Fruit fly (Drosophila melanogaster) whole organism, wandering third instar larva: ENCODE measurements around the gene cno.

ENCODE experiments used
- Abd-B ChIP-seq: fragments of >200 bp; optimal IDR thresholded peaks from 2 replicates; lab custom pipeline; 2017; ENCODE audit warnings: missing biosample characterization, missing genetic modification characterization
- CG32264 ChIP-seq: fragments of 200-800 bp; sonication (Bioruptor generic); optimal IDR thresholded peaks from 2 replicates; lab custom pipeline; 2016; ENCODE audit warnings: missing biosample characterization, missing genetic modification characterization
- CG9705 ChIP-seq: fragments of 200-800 bp; sonication (Bioruptor generic); optimal IDR thresholded peaks from 2 replicates; lab custom pipeline; 2018; ENCODE audit warnings: missing biosample characterization, mild to moderate bottlenecking, missing genetic modification characterization
- CrebA ChIP-seq: fragments of 200-800 bp; sonication (Bioruptor generic); optimal IDR thresholded peaks from 2 replicates; lab custom pipeline; 2016; ENCODE audit warnings: missing biosample characterization, mild to moderate bottlenecking, missing genetic modification characterization, borderline replicate concordance
- Dfd ChIP-seq: fragments of >200 bp; optimal IDR thresholded peaks from 2 replicates; lab custom pipeline; 2017; ENCODE audit warnings: missing biosample characterization, missing genetic modification characterization
- Dif ChIP-seq: fragments of 200-275, 200-300 bp; sonication (Bioruptor generic); optimal IDR thresholded peaks from 2 replicates; lab custom pipeline; 2018; ENCODE audit warnings: missing biosample characterization, missing genetic modification characterization; ENCODE audit not compliant: partially characterized antibody
- GATAd ChIP-seq: sonication (Bioruptor generic); optimal IDR thresholded peaks from 2 replicates; lab custom pipeline; 2016; ENCODE audit warnings: missing biosample characterization, missing genetic modification characterization
- HLH106 ChIP-seq: fragments of 200-800 bp; optimal IDR thresholded peaks from 3 replicates; lab custom pipeline; 2019; ENCODE audit warnings: missing biosample characterization, mild to moderate bottlenecking, missing genetic modification characterization, moderate library complexity
- Hnf4 ChIP-seq: fragments of 200-800 bp; sonication (Bioruptor generic); optimal IDR thresholded peaks from 2 replicates; lab custom pipeline; 2016; ENCODE audit warnings: missing biosample characterization, mild to moderate bottlenecking, missing genetic modification characterization
- Hr78 ChIP-seq: fragments of >200 bp; optimal IDR thresholded peaks from 2 replicates; lab custom pipeline; 2017; ENCODE audit warnings: missing biosample characterization, missing genetic modification characterization
- Hr83 ChIP-seq: fragments of 200-300 bp; sonication (Bioruptor generic); optimal IDR thresholded peaks from 2 replicates; lab custom pipeline; 2016; ENCODE audit warnings: missing biosample characterization, mild to moderate bottlenecking, missing genetic modification characterization, moderate library complexity; ENCODE audit not compliant: poor library complexity, severe bottlenecking
- Jra ChIP-seq: sonication (Bioruptor generic); optimal IDR thresholded peaks from 2 replicates; lab custom pipeline; 2016; ENCODE audit warnings: missing biosample characterization, missing genetic modification characterization
- Mio ChIP-seq: sonication (Bioruptor generic); optimal IDR thresholded peaks from 2 replicates; lab custom pipeline; 2016; ENCODE audit warnings: missing biosample characterization, missing genetic modification characterization
- Myc ChIP-seq: fragments of >200 bp; optimal IDR thresholded peaks from 2 replicates; lab custom pipeline; 2017
- N ChIP-seq: fragments of >200 bp; optimal IDR thresholded peaks from 2 replicates; lab custom pipeline; 2018; ENCODE audit warnings: missing biosample characterization, missing external identifiers, missing genetic modification characterization
- OdsH ChIP-seq: fragments of 200-800 bp; sonication (Bioruptor generic); optimal IDR thresholded peaks from 2 replicates; lab custom pipeline; 2016; ENCODE audit warnings: missing biosample characterization, mild to moderate bottlenecking, missing genetic modification characterization
- Rel ChIP-seq, 2 experiments: fragments of 200-800 bp; sonication (Bioruptor generic) in 1 of 2; optimal IDR thresholded peaks; 2 replicates in 1 of 2; 3 replicates in 1 of 2; lab custom pipeline; 2016 to 2019; ENCODE audit warnings: mild to moderate bottlenecking in 2 of 2, missing biosample characterization in 2 of 2, missing genetic modification characterization in 2 of 2, moderate library complexity in 1 of 2
- Sp1 ChIP-seq: fragments of 200-800 bp; sonication (Bioruptor generic); optimal IDR thresholded peaks from 3 replicates; lab custom pipeline; 2019; ENCODE audit warnings: missing biosample characterization, mild to moderate bottlenecking, missing genetic modification characterization, moderate library complexity
- Vsx2 ChIP-seq: fragments of 200-300, 225-300 bp; sonication (Bioruptor generic); optimal IDR thresholded peaks from 2 replicates; lab custom pipeline; 2018; ENCODE audit warnings: missing biosample characterization, missing genetic modification characterization; ENCODE audit not compliant: partially characterized antibody
- br ChIP-seq: fragments of 200-800 bp; sonication (Bioruptor generic); optimal IDR thresholded peaks from 2 replicates; lab custom pipeline; 2016; ENCODE audit warnings: missing biosample characterization, missing genetic modification characterization
- brk ChIP-seq: fragments of 200-800 bp; sonication (Bioruptor generic); optimal IDR thresholded peaks from 2 replicates; lab custom pipeline; 2016; ENCODE audit warnings: missing biosample characterization, mild to moderate bottlenecking, missing genetic modification characterization
- dl ChIP-seq, 2 experiments: fragments of 175-275, 200-275 bp in 1 of 2; fragments of 200-275 bp in 1 of 2; sonication (Bioruptor generic); optimal IDR thresholded peaks; lab custom pipeline; 2018; ENCODE audit warnings: mild to moderate bottlenecking in 2 of 2, missing biosample characterization in 2 of 2, missing genetic modification characterization in 2 of 2, moderate library complexity in 2 of 2; ENCODE audit not compliant: partially characterized antibody in 2 of 2, insufficient read depth in 1 of 2
- dmrt93B ChIP-seq: fragments of 200-800 bp; sonication (Bioruptor generic); optimal IDR thresholded peaks from 2 replicates; lab custom pipeline; 2018; ENCODE audit warnings: missing biosample characterization, mild to moderate bottlenecking, missing genetic modification characterization
- dsf ChIP-seq: sonication (Bioruptor generic); optimal IDR thresholded peaks from 2 replicates; lab custom pipeline; 2016; ENCODE audit warnings: missing biosample characterization, missing genetic modification characterization, borderline replicate concordance
- ey ChIP-seq: fragments of 200-800 bp; sonication (Bioruptor generic); optimal IDR thresholded peaks from 2 replicates; lab custom pipeline; 2016; ENCODE audit warnings: missing biosample characterization, missing genetic modification characterization
- foxo ChIP-seq, 2 experiments: fragments of 200-800 bp; sonication (Bioruptor generic); optimal IDR thresholded peaks; 2 replicates in 1 of 2; 3 replicates in 1 of 2; lab custom pipeline; 2016 to 2017; ENCODE audit warnings: missing biosample characterization in 2 of 2, missing genetic modification characterization in 2 of 2
- fru ChIP-seq: fragments of 200-800 bp; sonication (Bioruptor generic); optimal IDR thresholded peaks from 3 replicates; lab custom pipeline; 2016; ENCODE audit warnings: missing biosample characterization, mild to moderate bottlenecking, missing genetic modification characterization
- h ChIP-seq: fragments of 200-800 bp; sonication (Bioruptor generic); optimal IDR thresholded peaks from 3 replicates; lab custom pipeline; 2016; ENCODE audit warnings: missing biosample characterization, mild to moderate bottlenecking, missing genetic modification characterization
- jim ChIP-seq: fragments of 175-275, 200-325 bp; sonication (Bioruptor generic); optimal IDR thresholded peaks from 2 replicates; lab custom pipeline; 2016; ENCODE audit warnings: missing biosample characterization, mild to moderate bottlenecking, missing genetic modification characterization
- lola ChIP-seq: fragments of >200 bp; optimal IDR thresholded peaks from 2 replicates; lab custom pipeline; 2017; ENCODE audit warnings: missing biosample characterization, missing genetic modification characterization
- pan ChIP-seq: fragments of >200 bp; optimal IDR thresholded peaks from 2 replicates; lab custom pipeline; 2017
- psq ChIP-seq: fragments of 200-800 bp; sonication (Bioruptor generic); optimal IDR thresholded peaks from 3 replicates; lab custom pipeline; 2017; ENCODE audit warnings: missing biosample characterization, mild to moderate bottlenecking, missing genetic modification characterization, moderate library complexity
- rgr ChIP-seq: fragments of 200-800 bp; sonication (Bioruptor generic); optimal IDR thresholded peaks from 3 replicates; lab custom pipeline; 2016; ENCODE audit warnings: missing biosample characterization, mild to moderate bottlenecking, missing genetic modification characterization
- sage ChIP-seq: fragments of 200-800 bp; sonication (Bioruptor generic); optimal IDR thresholded peaks from 2 replicates; lab custom pipeline; 2016; ENCODE audit warnings: missing biosample characterization, mild to moderate bottlenecking, missing genetic modification characterization
- sv ChIP-seq: fragments of 200-800 bp; sonication (Bioruptor generic); optimal IDR thresholded peaks from 3 replicates; lab custom pipeline; 2016; ENCODE audit warnings: missing biosample characterization, missing genetic modification characterization
- tai ChIP-seq: sonication (Bioruptor generic); optimal IDR thresholded peaks from 2 replicates; lab custom pipeline; 2016; ENCODE audit warnings: missing biosample characterization, missing genetic modification characterization
- usp ChIP-seq: fragments of >200 bp; optimal IDR thresholded peaks from 2 replicates; lab custom pipeline; 2017; ENCODE audit warnings: missing biosample characterization, missing genetic modification characterization
- woc ChIP-seq: sonication (Bioruptor generic); optimal IDR thresholded peaks from 2 replicates; lab custom pipeline; 2016; ENCODE audit warnings: missing biosample characterization, mild to moderate bottlenecking, missing genetic modification characterization

Gene cno

dm6 chr3R:5261262-5261661 is 44.0 kb upstream of the cno start:
- no peak for TF ChIP-seq CG32264
- no peak for TF ChIP-seq Dif (GFP tag; lab: Kevin White, UChicago)
- TF ChIP-seq foxo (GFP tag; optimal IDR thresholded peaks at IDR 0.05; lab: Kevin White, UChicago): no peak

- TF ChIP-seq HLH106 (tag; lab: Kevin White, UChicago) (no peak), CrebA (GFP tag; lab: Kevin White, UChicago) (no peak), Hr78 (GFP tag; lab: Kevin White, UChicago) (no peak), woc (GFP tag; lab: Kevin White, UChicago) (no peak), dmrt93B (no peak), Dfd (GFP tag; lab: Kevin White, UChicago) (no peak), sage (GFP tag; lab: Kevin White, UChicago) (no peak), lola (no peak), GATAd (no peak), CG9705 (GFP tag; lab: Kevin White, UChicago) (no peak), ey (no peak), Mio (GFP tag; lab: Kevin White, UChicago) (no peak), rgr (GFP tag; lab: Kevin White, UChicago) (no peak), fru (GFP tag; lab: Kevin White, UChicago) (no peak)
Measured at dm6 chr3R:5257147-5257487, 39.9 kb upstream of the cno start.

DNA sequence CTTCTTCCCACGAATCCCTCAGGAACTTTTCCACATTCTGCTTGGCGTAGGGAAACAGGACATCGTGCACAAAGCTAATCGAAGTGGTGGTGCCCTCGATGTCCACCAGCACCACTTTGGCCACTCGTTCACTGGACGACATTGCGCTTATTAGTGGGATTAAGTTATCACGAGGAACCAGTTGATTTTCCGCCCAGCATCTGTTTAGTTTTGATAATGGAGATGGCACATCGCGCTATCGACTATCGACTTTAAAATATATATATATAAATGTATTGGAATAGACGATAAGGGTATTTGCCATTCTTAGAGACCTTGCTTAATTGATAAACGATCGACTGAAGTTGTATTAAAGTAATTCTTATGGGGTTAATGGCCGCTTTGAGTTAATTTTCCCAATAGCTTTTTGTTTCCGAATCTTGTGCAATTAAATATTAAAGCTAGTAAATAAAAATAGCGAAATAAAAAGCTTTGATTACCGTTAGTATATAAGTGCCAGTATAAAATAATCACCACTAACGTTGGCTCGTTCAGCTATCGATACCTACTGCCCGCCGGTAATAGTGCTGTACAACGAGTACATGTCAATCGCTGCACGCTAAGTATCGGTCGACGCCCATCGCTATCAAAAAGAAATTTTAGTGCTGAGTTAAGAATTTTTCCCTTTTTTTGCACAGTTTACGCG is 39.3 kb upstream of the cno start, which contains the start of the genes Enoph and Hph:
Gene Enoph (minus strand): TSS at position 220 of the 685 bp plus-strand sequence.
Gene Hph (plus strand): TSS at position 576 of the 685 bp plus-strand sequence.
- no peak for TF ChIP-seq Vsx2 (GFP tag; lab: Kevin White, UChicago)
- no peak for TF ChIP-seq Hr78 (GFP tag; lab: Kevin White, UChicago)
- peak; percentile 88 for TF ChIP-seq tai
- TF ChIP-seq usp: no peak
- TF ChIP-seq Hr83 (GFP tag; lab: Kevin White, UChicago): peak; percentile 58
- TF ChIP-seq rgr (GFP tag; lab: Kevin White, UChicago): peak; percentile 72
- TF ChIP-seq CG32264: peak; percentile 33
- TF ChIP-seq ey: peak; percentile 56
- TF ChIP-seq jim (GFP tag; lab: Kevin White, UChicago): no peak
- peak; percentile 73 for TF ChIP-seq fru (GFP tag; lab: Kevin White, UChicago)
- no peak for TF ChIP-seq pan (lab: Kevin White, UChicago)
- peak; percentile 68 for TF ChIP-seq psq
- TF ChIP-seq dl (GFP tag; optimal IDR thresholded peaks at IDR 0.05; lab: Kevin White, UChicago; ENCODE audit: insufficient read depth in 1 of 2, partially characterized antibody in 2 of 2): no peak
- peak; percentile 72 for TF ChIP-seq br (GFP tag; lab: Kevin White, UChicago)
- peak; percentile 76 for TF ChIP-seq h (GFP tag; lab: Kevin White, UChicago)
- peak; percentile 80 for TF ChIP-seq HLH106 (tag; lab: Kevin White, UChicago)
- peak; percentile 31 for TF ChIP-seq CG9705 (GFP tag; lab: Kevin White, UChicago)
- peak; percentile 89 for TF ChIP-seq Jra (GFP tag; lab: Kevin White, UChicago)
- TF ChIP-seq Rel (GFP tag; optimal IDR thresholded peaks at IDR 0.05; lab: Kevin White, UChicago): peak; percentile 20
- peak; percentile 17 for TF ChIP-seq Rel (tag; optimal IDR thresholded peaks at IDR 0.05; lab: Kevin White, UChicago)
- no peak for TF ChIP-seq CrebA (GFP tag; lab: Kevin White, UChicago)
- peak; percentile 68 for TF ChIP-seq dsf (GFP tag; lab: Kevin White, UChicago)
- no peak for TF ChIP-seq Abd-B (GFP tag; lab: Kevin White, UChicago)
- TF ChIP-seq N (GFP tag; lab: Kevin White, UChicago): peak; percentile 34
- TF ChIP-seq Myc (lab: Kevin White, UChicago): peak; percentile 26
- TF ChIP-seq Hnf4 (GFP tag; lab: Kevin White, UChicago): peak; percentile 83
- no peak for TF ChIP-seq brk (GFP tag; lab: Kevin White, UChicago)
- no peak for TF ChIP-seq Dif (GFP tag; lab: Kevin White, UChicago)
- TF ChIP-seq foxo (GFP tag; optimal IDR thresholded peaks at IDR 0.05; lab: Kevin White, UChicago): peak in 1 of 2 experiments; percentile 76
- TF ChIP-seq Dfd (GFP tag; lab: Kevin White, UChicago): no peak
- no peak for TF ChIP-seq lola
- TF ChIP-seq OdsH (GFP tag; lab: Kevin White, UChicago): peak; percentile 64
- TF ChIP-seq Mio (GFP tag; lab: Kevin White, UChicago): no peak
- peak; percentile 71 for TF ChIP-seq Sp1
- TF ChIP-seq sage (GFP tag; lab: Kevin White, UChicago): peak; percentile 33
- TF ChIP-seq woc (GFP tag; lab: Kevin White, UChicago): peak; percentile 73
- TF ChIP-seq GATAd: peak; percentile 26
- TF ChIP-seq dmrt93B: peak; percentile 60
- TF ChIP-seq sv (GFP tag; lab: Kevin White, UChicago): peak; percentile 46
